Worm (Caenorhabditis elegans) whole organism, L1 larva: Measurements from ENCODE around the gene F32D8.3.

ENCODE experiments used
- C16A3.4 ChIP-seq: fragments of 150-350 bp; optimal IDR thresholded peaks from 2 replicates; lab custom pipeline; 2014; ENCODE audit warnings: missing biosample characterization, missing genetic modification characterization
- aha-1 ChIP-seq: fragments of 150-350 bp; optimal IDR thresholded peaks from 2 replicates; lab custom pipeline; 2014; ENCODE audit warnings: missing biosample characterization, missing genetic modification characterization
- ama-1 ChIP-seq: fragments of 150-350 bp; optimal IDR thresholded peaks from 2 replicates; lab custom pipeline; 2014
- ceh-82 ChIP-seq, 3 experiments: fragments of 150-350 bp in 1 of 3; sonication (generic microtip) in 2 of 3; optimal IDR thresholded peaks; 2 replicates each; lab custom pipeline; 2014 to 2017; ENCODE audit warnings: missing biosample characterization in 3 of 3, missing genetic modification characterization in 3 of 3
- ces-1 ChIP-seq: fragments of 150-350 bp; optimal IDR thresholded peaks from 2 replicates; lab custom pipeline; 2014; ENCODE audit warnings: missing biosample characterization, missing genetic modification reagents, missing genetic modification characterization
- dpl-1 ChIP-seq, 3 experiments: fragments of 150-350 bp in 2 of 3; sonication (generic microtip) in 1 of 3; optimal IDR thresholded peaks; 2 replicates each; lab custom pipeline; 2014 to 2017; ENCODE audit warnings: missing biosample characterization in 3 of 3, missing genetic modification characterization in 3 of 3, missing genetic modification reagents in 3 of 3
- efl-1 ChIP-seq, 4 experiments: fragments of 150-350 bp; optimal IDR thresholded peaks in 3 of 4; peaks in 1 of 4; 1 replicate in 1 of 4; 2 replicates in 3 of 4; lab custom pipeline; 2014; ENCODE audit warnings: missing biosample characterization in 2 of 4, missing genetic modification characterization in 2 of 4, missing genetic modification reagents in 2 of 4
- efl-3 ChIP-seq: fragments of 200-800 bp; sonication (Bioruptor generic); optimal IDR thresholded peaks from 2 replicates; lab custom pipeline; 2018; ENCODE audit warnings: mild to moderate bottlenecking, missing genetic modification characterization, missing compliant biosample characterization
- elt-3 ChIP-seq, 6 experiments: fragments of 150-350 bp in 1 of 6; sonication (generic microtip); optimal IDR thresholded peaks; 2 replicates each; lab custom pipeline; 2017 to 2018; ENCODE audit warnings: missing biosample characterization in 6 of 6, missing genetic modification characterization in 6 of 6, inconsistent platforms in 1 of 6
- fkh-8 ChIP-seq: sonication (generic microtip); optimal IDR thresholded peaks from 2 replicates; lab custom pipeline; 2016; ENCODE audit warnings: mild to moderate bottlenecking, missing genetic modification characterization, missing compliant biosample characterization
- hlh-4 ChIP-seq: sonication (generic microtip); optimal IDR thresholded peaks from 2 replicates; lab custom pipeline; 2016; ENCODE audit warnings: mild to moderate bottlenecking, missing genetic modification characterization, missing compliant biosample characterization
- hpl-2 ChIP-seq: fragments of 150-350 bp; optimal IDR thresholded peaks from 2 replicates; lab custom pipeline; 2014; ENCODE audit warnings: missing biosample characterization, missing genetic modification reagents, missing genetic modification characterization
- isw-1 ChIP-seq: fragments of 200-800 bp; sonication (Bioruptor generic); IDR thresholded peaks from 2 replicates; pipeline ENCODE4 v1.3.6; 2022; ENCODE audit warnings: missing genetic modification characterization, missing compliant biosample characterization
- lin-13 ChIP-seq: fragments of 150-350 bp; optimal IDR thresholded peaks from 2 replicates; lab custom pipeline; 2014; ENCODE audit warnings: missing biosample characterization, missing genetic modification reagents, missing genetic modification characterization
- lin-14 ChIP-seq: fragments of 200-800 bp; sonication (Bioruptor generic); optimal IDR thresholded peaks from 2 replicates; lab custom pipeline; 2018; ENCODE audit warnings: mild to moderate bottlenecking, missing genetic modification characterization, moderate library complexity, missing compliant biosample characterization
- lin-35 ChIP-seq, 2 experiments: fragments of 150-350 bp; optimal IDR thresholded peaks; 2 replicates each; lab custom pipeline; 2014; ENCODE audit warnings: missing biosample characterization in 2 of 2, missing genetic modification characterization in 2 of 2, missing genetic modification reagents in 2 of 2
- lin-39 ChIP-seq: fragments of 150-350 bp; optimal IDR thresholded peaks from 2 replicates; lab custom pipeline; 2014; ENCODE audit warnings: missing biosample characterization, missing genetic modification reagents, missing genetic modification characterization
- lsy-2 ChIP-seq, 2 experiments: fragments of 150-350 bp; optimal IDR thresholded peaks; 2 replicates each; lab custom pipeline; 2014; ENCODE audit warnings: missing biosample characterization in 2 of 2, missing genetic modification characterization in 2 of 2
- mdl-1 ChIP-seq, 2 experiments: fragments of 150-350 bp; optimal IDR thresholded peaks; 2 replicates each; lab custom pipeline; 2014 to 2017; ENCODE audit warnings: missing biosample characterization in 2 of 2, missing genetic modification characterization in 2 of 2, inconsistent platforms in 1 of 2
- mep-1 ChIP-seq: fragments of 150-350 bp; optimal IDR thresholded peaks from 2 replicates; lab custom pipeline; 2014; ENCODE audit warnings: missing biosample characterization, missing genetic modification characterization
- nhr-12 ChIP-seq: sonication (generic microtip); optimal IDR thresholded peaks from 2 replicates; lab custom pipeline; 2017; ENCODE audit warnings: missing biosample characterization, missing genetic modification characterization
- nhr-20 ChIP-seq: sonication (generic microtip); optimal IDR thresholded peaks from 2 replicates; lab custom pipeline; 2016; ENCODE audit warnings: mild to moderate bottlenecking, missing genetic modification characterization, missing compliant biosample characterization
- nhr-28 ChIP-seq: fragments of 150-350 bp; optimal IDR thresholded peaks from 2 replicates; lab custom pipeline; 2014; ENCODE audit warnings: missing biosample characterization, missing genetic modification characterization
- nhr-71 ChIP-seq: sonication (generic microtip); optimal IDR thresholded peaks from 2 replicates; lab custom pipeline; 2016; ENCODE audit warnings: mild to moderate bottlenecking, missing genetic modification characterization, moderate library complexity, missing compliant biosample characterization
- nhr-77 ChIP-seq: fragments of 150-350 bp; optimal IDR thresholded peaks from 2 replicates; lab custom pipeline; 2014; ENCODE audit warnings: missing biosample characterization, missing genetic modification characterization
- nhr-84 ChIP-seq: sonication (generic microtip); optimal IDR thresholded peaks from 2 replicates; lab custom pipeline; 2017; ENCODE audit warnings: missing biosample characterization, missing genetic modification characterization
- nhr-85 ChIP-seq: sonication (generic microtip); peaks from one replicate; lab custom pipeline; 2016; ENCODE audit warnings: missing genetic modification characterization, inconsistent platforms, missing compliant biosample characterization
- pax-3 ChIP-seq: fragments of 200-800 bp; sonication (Bioruptor generic); optimal IDR thresholded peaks from 2 replicates; lab custom pipeline; 2018; ENCODE audit warnings: mild to moderate bottlenecking, missing genetic modification characterization, moderate library complexity, missing compliant biosample characterization
- rnt-1 ChIP-seq: sonication (generic microtip); optimal IDR thresholded peaks from 2 replicates; lab custom pipeline; 2016; ENCODE audit warnings: mild to moderate bottlenecking, missing genetic modification characterization, moderate library complexity, missing compliant biosample characterization
- snpc-4 ChIP-seq: fragments of 150-350 bp; optimal IDR thresholded peaks from 2 replicates; lab custom pipeline; 2014; ENCODE audit warnings: missing biosample characterization, missing genetic modification characterization
- snu-23 ChIP-seq: sonication (generic microtip); optimal IDR thresholded peaks from 2 replicates; lab custom pipeline; 2016; ENCODE audit warnings: missing genetic modification characterization, missing compliant biosample characterization
- sox-4 ChIP-seq: sonication (generic microtip); optimal IDR thresholded peaks from 2 replicates; lab custom pipeline; 2016; ENCODE audit warnings: missing genetic modification characterization, missing compliant biosample characterization
- sptf-1 ChIP-seq: fragments of 150-350 bp; optimal IDR thresholded peaks from 2 replicates; lab custom pipeline; 2014; ENCODE audit warnings: missing biosample characterization, missing genetic modification characterization
- swsn-7 ChIP-seq: sonication (generic microtip); optimal IDR thresholded peaks from 2 replicates; lab custom pipeline; 2016; ENCODE audit warnings: missing genetic modification characterization, missing compliant biosample characterization
- tbx-2 ChIP-seq: sonication (generic microtip); optimal IDR thresholded peaks from 2 replicates; lab custom pipeline; 2016; ENCODE audit warnings: missing genetic modification characterization, missing compliant biosample characterization
- tlp-1 ChIP-seq: fragments of 150-350 bp; optimal IDR thresholded peaks from 2 replicates; lab custom pipeline; 2014; ENCODE audit warnings: missing biosample characterization, missing genetic modification characterization
- unc-130 ChIP-seq: fragments of 150-350 bp; optimal IDR thresholded peaks from 2 replicates; lab custom pipeline; 2017; ENCODE audit warnings: missing biosample characterization, missing genetic modification characterization, inconsistent platforms
- unc-62 ChIP-seq: fragments of 150-350 bp; optimal IDR thresholded peaks from 2 replicates; lab custom pipeline; 2014; ENCODE audit warnings: missing biosample characterization, missing genetic modification reagents, missing genetic modification characterization
- unc-86 ChIP-seq: sonication (generic microtip); optimal IDR thresholded peaks from 2 replicates; lab custom pipeline; 2016; ENCODE audit warnings: missing genetic modification characterization, missing compliant biosample characterization
- vab-15 ChIP-seq: sonication (generic microtip); optimal IDR thresholded peaks from 2 replicates; lab custom pipeline; 2017; ENCODE audit warnings: missing genotype, mild to moderate bottlenecking, missing genetic modification characterization, missing compliant biosample characterization
- zag-1 ChIP-seq: fragments of 150-350 bp; optimal IDR thresholded peaks from 2 replicates; lab custom pipeline; 2014; ENCODE audit warnings: missing biosample characterization, missing genetic modification characterization
- ztf-11 ChIP-seq, 2 experiments: sonication (generic microtip); optimal IDR thresholded peaks; 2 replicates each; lab custom pipeline; 2016 to 2017; ENCODE audit warnings: missing genetic modification characterization in 2 of 2, missing biosample characterization in 1 of 2, missing compliant biosample characterization in 1 of 2

F32D8.3 gene

DNA sequence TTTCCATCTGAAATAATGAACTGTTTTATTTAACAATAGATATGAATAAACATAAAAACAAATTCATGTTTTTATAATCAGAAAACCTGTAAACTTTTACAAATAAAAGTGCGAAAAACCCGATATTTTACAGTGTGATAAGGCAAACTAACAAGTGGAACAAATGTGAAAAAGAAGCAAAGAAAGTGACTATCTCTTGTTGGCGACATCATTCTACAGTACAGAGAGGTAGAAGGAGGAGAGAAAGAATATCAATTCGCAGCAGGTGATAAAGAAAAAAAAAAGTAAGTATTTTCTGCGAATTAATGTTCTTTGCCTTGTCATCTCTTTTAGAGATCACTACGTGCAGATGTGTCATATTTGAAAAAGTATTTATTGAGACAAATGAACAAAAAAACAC is 26.9 kb upstream of the F32D8.3 start (continued):
- no peak for TF ChIP-seq vab-15 (tag; lab: Kevin White, UChicago)
- no peak for TF ChIP-seq nhr-84
- TF ChIP-seq aha-1 = no peak
- TF ChIP-seq ama-1 (lab: Kevin White, UChicago) = no peak
- TF ChIP-seq swsn-7 (tag; lab: Kevin White, UChicago) = no peak
- no peak for TF ChIP-seq dpl-1 (GFP tag; optimal IDR thresholded peaks at IDR 0.05; lab: Kevin White, UChicago)
- TF ChIP-seq ceh-82 (tag; optimal IDR thresholded peaks at IDR 0.05; lab: Kevin White, UChicago) = no peak
- no peak for TF ChIP-seq pax-3
- TF ChIP-seq unc-86 (tag; lab: Kevin White, UChicago) = no peak
- peak in 2 of 6 experiments; percentile 16 to 55 for TF ChIP-seq elt-3 (tag; optimal IDR thresholded peaks at IDR 0.05; lab: Kevin White, UChicago)
- TF ChIP-seq mdl-1 (tag; optimal IDR thresholded peaks at IDR 0.05; lab: Kevin White, UChicago) = peak in 1 of 2 experiments; percentile 9
- no peak for TF ChIP-seq efl-1 (optimal IDR thresholded peaks at IDR 0.05; lab: Kevin White, UChicago)
- TF ChIP-seq efl-1 (GFP tag; optimal IDR thresholded peaks at IDR 0.05 in 1 of 2; lab: Kevin White, UChicago) = no peak
- TF ChIP-seq lin-35 (GFP tag; optimal IDR thresholded peaks at IDR 0.05; lab: Kevin White, UChicago) = no peak
- TF ChIP-seq nhr-77 (tag; lab: Kevin White, UChicago) = no peak
- TF ChIP-seq lin-39 (tag; lab: Kevin White, UChicago) = no peak
- no peak for TF ChIP-seq snpc-4 (tag; lab: Kevin White, UChicago)
- TF ChIP-seq lsy-2 (tag; optimal IDR thresholded peaks at IDR 0.05; lab: Kevin White, UChicago) = peak in 1 of 2 experiments; percentile 21
- no peak for TF ChIP-seq rnt-1 (tag; lab: Kevin White, UChicago)
- no peak for TF ChIP-seq nhr-28 (tag; lab: Kevin White, UChicago)
- peak; percentile 24 for TF ChIP-seq lin-14 (GFP tag; lab: Kevin White, UChicago)
- TF ChIP-seq nhr-85 (tag; lab: Kevin White, UChicago) = no peak
- TF ChIP-seq snu-23 (GFP tag; lab: Kevin White, UChicago) = no peak
- TF ChIP-seq nhr-20 (tag; lab: Kevin White, UChicago) = peak; percentile 4
- no peak for TF ChIP-seq ztf-11 (tag; optimal IDR thresholded peaks at IDR 0.05; lab: Kevin White, UChicago)
- no peak for TF ChIP-seq hlh-4 (tag; lab: Kevin White, UChicago)
- no peak for TF ChIP-seq unc-130 (tag; lab: Kevin White, UChicago)
- no peak for TF ChIP-seq tlp-1 (tag; lab: Kevin White, UChicago)
- TF ChIP-seq C16A3.4 = no peak
- no peak for TF ChIP-seq hpl-2 (GFP tag; lab: Kevin White, UChicago)
- no peak for TF ChIP-seq nhr-71 (tag; lab: Kevin White, UChicago)

DNA sequence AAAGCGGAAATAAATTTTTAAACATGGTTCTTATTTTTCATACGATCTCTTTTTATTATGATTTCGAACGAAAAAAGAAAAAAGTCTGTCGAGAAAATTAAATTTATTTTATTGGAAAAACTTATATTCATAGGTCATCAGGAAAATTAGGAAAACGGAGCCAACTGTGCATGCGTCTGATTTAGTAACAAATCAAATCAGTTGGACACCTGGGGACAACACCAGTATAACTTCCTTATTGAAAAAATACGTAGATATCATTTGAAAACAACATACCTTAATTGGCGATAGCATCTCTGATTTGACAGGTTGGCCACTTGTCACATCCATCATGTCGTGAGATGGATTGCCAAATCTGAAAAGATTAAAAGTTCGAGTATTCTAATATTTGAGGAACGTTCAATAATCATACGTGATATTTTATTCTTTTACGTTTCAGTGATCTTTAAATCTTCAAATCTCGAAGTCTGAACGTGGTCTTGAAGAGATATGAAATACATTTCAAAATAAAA is 26.1 kb upstream of the F32D8.3 start:
- peak; percentile 88 for TF ChIP-seq nhr-85 (tag; lab: Kevin White, UChicago)
- peak in 1 of 6 experiments; percentile 31 for TF ChIP-seq elt-3 (tag; optimal IDR thresholded peaks at IDR 0.05; lab: Kevin White, UChicago)
- TF ChIP-seq lsy-2 (tag; optimal IDR thresholded peaks at IDR 0.05; lab: Kevin White, UChicago) = no peak
- no peak for TF ChIP-seq nhr-12 (tag; lab: Kevin White, UChicago)
- TF ChIP-seq efl-1 (optimal IDR thresholded peaks at IDR 0.05; lab: Kevin White, UChicago) = no peak
- TF ChIP-seq efl-1 (GFP tag; optimal IDR thresholded peaks at IDR 0.05 in 1 of 2; lab: Kevin White, UChicago) = peak in 1 of 2 experiments; percentile 12
- peak; percentile 4 for TF ChIP-seq tbx-2
- TF ChIP-seq snu-23 (GFP tag; lab: Kevin White, UChicago) = peak; percentile 13
- peak; percentile 29 for TF ChIP-seq nhr-71 (tag; lab: Kevin White, UChicago)
- no peak for TF ChIP-seq lin-13 (GFP tag; lab: Kevin White, UChicago)
- TF ChIP-seq rnt-1 (tag; lab: Kevin White, UChicago) = peak; percentile 1
- no peak for TF ChIP-seq aha-1
- peak; percentile 2 for TF ChIP-seq fkh-8 (tag; lab: Kevin White, UChicago)
- peak; percentile 50 for TF ChIP-seq lin-14 (GFP tag; lab: Kevin White, UChicago)
- no peak for TF ChIP-seq sptf-1 (tag; lab: Kevin White, UChicago)

DNA sequence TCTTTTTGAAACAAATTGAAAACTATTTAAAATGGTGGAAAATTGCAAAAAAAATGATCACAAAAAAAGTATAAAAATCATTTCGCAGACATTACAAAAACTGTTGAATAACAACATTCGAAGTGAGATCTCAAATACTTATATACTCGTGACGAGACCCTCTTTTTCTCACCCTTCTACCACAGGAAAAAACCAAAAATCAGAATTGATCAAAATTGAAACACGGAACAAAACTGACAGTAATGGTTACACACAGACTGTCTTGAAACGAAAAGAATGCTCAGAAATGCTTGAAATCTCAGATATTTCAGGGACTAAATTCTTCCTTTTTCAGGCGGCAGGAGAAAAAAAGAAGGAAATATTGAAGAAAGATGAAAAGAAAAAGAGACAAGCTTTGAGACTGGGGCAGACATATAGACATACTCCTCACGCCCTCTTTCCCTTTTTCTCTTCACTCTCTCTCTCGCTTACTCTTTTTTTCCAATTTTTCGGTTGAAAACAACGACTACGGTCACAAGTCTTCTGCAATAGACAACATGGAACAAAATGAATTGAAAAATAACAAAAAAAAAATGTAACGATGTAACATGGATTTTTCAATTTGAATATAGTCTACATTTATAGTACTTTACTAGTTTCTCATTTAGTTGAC is 24.9 kb upstream of the F32D8.3 start:
- TF ChIP-seq nhr-84 (no peak), nhr-85 (tag; lab: Kevin White, UChicago) (peak; percentile 73), pax-3 (no peak), nhr-71 (tag; lab: Kevin White, UChicago) (peak; percentile 41), swsn-7 (tag; lab: Kevin White, UChicago) (no peak), ceh-82 (tag; optimal IDR thresholded peaks at IDR 0.05; lab: Kevin White, UChicago) (peak in 1 of 3 experiments; percentile 29), mep-1 (peak; percentile 56), lsy-2 (tag; optimal IDR thresholded peaks at IDR 0.05; lab: Kevin White, UChicago) (peak in 1 of 2 experiments; percentile 60), tbx-2 (no peak), unc-130 (tag; lab: Kevin White, UChicago) (no peak), unc-62 (GFP tag; lab: Kevin White, UChicago) (no peak), ama-1 (lab: Kevin White, UChicago) (no peak), rnt-1 (tag; lab: Kevin White, UChicago) (no peak), aha-1 (no peak), zag-1 (no peak), lin-35 (GFP tag; optimal IDR thresholded peaks at IDR 0.05; lab: Kevin White, UChicago) (peak; percentile 16 to 31), isw-1 (no peak), lin-13 (GFP tag; lab: Kevin White, UChicago) (no peak), efl-3 (GFP tag; lab: Kevin White, UChicago) (no peak), sox-4 (tag; lab: Kevin White, UChicago) (no peak), efl-1 (optimal IDR thresholded peaks at IDR 0.05; lab: Kevin White, UChicago) (no peak), efl-1 (GFP tag; optimal IDR thresholded peaks at IDR 0.05 in 1 of 2; lab: Kevin White, UChicago) (peak in 1 of 2 experiments; percentile 90), mdl-1 (tag; optimal IDR thresholded peaks at IDR 0.05; lab: Kevin White, UChicago) (peak in 1 of 2 experiments; percentile 46), elt-3 (tag; optimal IDR thresholded peaks at IDR 0.05; lab: Kevin White, UChicago) (no peak), fkh-8 (tag; lab: Kevin White, UChicago) (peak; percentile 2), C16A3.4 (no peak), ces-1 (no peak)
